Worm (Caenorhabditis elegans) whole organism, young adult: Measurements from ENCODE around the gene R04B5.5.

ENCODE experiments used
- B0035.1 ChIP-seq: sonication (generic microtip); optimal IDR thresholded peaks from 2 replicates; lab custom pipeline; 2016; ENCODE audit warnings: missing genetic modification characterization, mild to moderate bottlenecking, missing compliant biosample characterization, missing genotype, missing genetic modification reagents
- F49E8.2 ChIP-seq: sonication (generic microtip); optimal IDR thresholded peaks from 3 replicates; lab custom pipeline; 2017; ENCODE audit warnings: missing genetic modification characterization, mild to moderate bottlenecking, missing compliant biosample characterization, antibody characterized with exemption, moderate library complexity; ENCODE audit not compliant: insufficient read depth
- F52B5.7 ChIP-seq: sonication (generic microtip); optimal IDR thresholded peaks from 2 replicates; lab custom pipeline; 2016; ENCODE audit warnings: mild to moderate bottlenecking, missing genetic modification characterization, missing compliant biosample characterization
- F55B11.4 ChIP-seq: sonication (generic microtip); optimal IDR thresholded peaks from 2 replicates; lab custom pipeline; 2016; ENCODE audit warnings: missing compliant biosample characterization, missing genetic modification characterization, borderline replicate concordance; ENCODE audit not compliant: insufficient read depth
- Y53G8AR.9 ChIP-seq: fragments of 200-800 bp; sonication (Bioruptor generic); conservative IDR thresholded peaks from 2 replicates; pipeline ENCODE4 v1.3.6; 2022; ENCODE audit warnings: missing genetic modification reagents, missing genetic modification characterization, missing compliant biosample characterization
- Y67H2A.10 ChIP-seq: fragments of 200-800 bp; sonication (Bioruptor generic); conservative IDR thresholded peaks from 2 replicates; pipeline ENCODE4 v1.3.6; 2022; ENCODE audit warnings: missing genetic modification reagents, missing genetic modification characterization, missing compliant biosample characterization
- Y79H2A.3 ChIP-seq: fragments of 200-800 bp; sonication (Bioruptor generic); conservative IDR thresholded peaks from 2 replicates; pipeline ENCODE4 v1.3.6; 2022; ENCODE audit warnings: missing genetic modification reagents, missing genetic modification characterization, missing compliant biosample characterization
- Y95B8A.8 ChIP-seq: fragments of 200-800 bp; sonication (Bioruptor generic); IDR thresholded peaks from 2 replicates; pipeline ENCODE4 v1.3.6; 2022; ENCODE audit warnings: missing genetic modification reagents, missing genetic modification characterization, missing compliant biosample characterization
- ZK185.1 ChIP-seq: sonication (generic microtip); optimal IDR thresholded peaks from 2 replicates; lab custom pipeline; 2016; ENCODE audit warnings: mild to moderate bottlenecking, missing genetic modification characterization, missing compliant biosample characterization; ENCODE audit not compliant: poor library complexity, severe bottlenecking
- aptf-2 ChIP-seq: fragments of 200-800 bp; sonication (Bioruptor generic); conservative IDR thresholded peaks from 2 replicates; pipeline ENCODE4 v1.3.6; 2022; ENCODE audit warnings: missing genetic modification reagents, missing genetic modification characterization, missing compliant biosample characterization
- aptf-3 ChIP-seq: fragments of 200-800 bp; sonication (Bioruptor generic); IDR thresholded peaks from 2 replicates; pipeline ENCODE4 v1.3.6; 2022; ENCODE audit warnings: missing genetic modification characterization, missing compliant biosample characterization
- atf-7 ChIP-seq: sonication (generic microtip); optimal IDR thresholded peaks from 2 replicates; lab custom pipeline; 2017; ENCODE audit warnings: mild to moderate bottlenecking, missing genetic modification characterization, missing compliant biosample characterization
- attf-5 ChIP-seq: fragments of 200-800 bp; sonication (Bioruptor generic); optimal IDR thresholded peaks from 2 replicates; lab custom pipeline; 2018; ENCODE audit warnings: mild to moderate bottlenecking, missing genetic modification characterization, missing compliant biosample characterization
- bed-2 ChIP-seq: fragments of 200-800 bp; sonication (Bioruptor generic); IDR thresholded peaks from 2 replicates; pipeline ENCODE4 v1.3.6; 2022; ENCODE audit warnings: missing genetic modification reagents, missing genetic modification characterization, missing compliant biosample characterization
- cebp-2 ChIP-seq: fragments of 200-800 bp; sonication (Bioruptor generic); IDR thresholded peaks from 2 replicates; pipeline ENCODE4 v1.3.6; 2022; ENCODE audit warnings: missing genetic modification characterization, missing compliant biosample characterization
- ceh-100 ChIP-seq: fragments of 200-800 bp; sonication (Bioruptor generic); IDR thresholded peaks from 2 replicates; pipeline ENCODE4 v1.3.6; 2022; ENCODE audit warnings: missing genetic modification reagents, missing genetic modification characterization, missing compliant biosample characterization
- ceh-27 ChIP-seq: fragments of 200-800 bp; sonication (Bioruptor generic); optimal IDR thresholded peaks from 2 replicates; lab custom pipeline; 2018; ENCODE audit warnings: mild to moderate bottlenecking, missing genetic modification characterization, moderate library complexity, missing compliant biosample characterization
- ceh-79 ChIP-seq: sonication (generic microtip); optimal IDR thresholded peaks from 2 replicates; lab custom pipeline; 2017; ENCODE audit warnings: mild to moderate bottlenecking, missing genetic modification characterization, missing compliant biosample characterization
- chd-7 ChIP-seq: sonication (generic microtip); optimal IDR thresholded peaks from 2 replicates; lab custom pipeline; 2016; ENCODE audit warnings: mild to moderate bottlenecking, missing genetic modification characterization, moderate library complexity, missing compliant biosample characterization
- dox-1 ChIP-seq: fragments of 200-800 bp; sonication (Bioruptor generic); IDR thresholded peaks from 2 replicates; pipeline ENCODE4 v1.3.6; 2022; ENCODE audit warnings: missing genetic modification reagents, missing genetic modification characterization, missing compliant biosample characterization
- dpff-1 ChIP-seq: sonication (generic microtip); optimal IDR thresholded peaks from 2 replicates; lab custom pipeline; 2017; ENCODE audit warnings: mild to moderate bottlenecking, missing genetic modification characterization, missing compliant biosample characterization
- gei-17 ChIP-seq: fragments of 200-800 bp; sonication (Bioruptor generic); optimal IDR thresholded peaks from 2 replicates; lab custom pipeline; 2018; ENCODE audit warnings: mild to moderate bottlenecking, missing genetic modification characterization, missing compliant biosample characterization
- him-1 ChIP-seq: sonication (generic microtip); optimal IDR thresholded peaks from 2 replicates; lab custom pipeline; 2016; ENCODE audit warnings: missing genotype, missing genetic modification reagents, missing genetic modification characterization, missing compliant biosample characterization
- hmg-1.2 ChIP-seq: fragments of 200-800 bp; sonication (Bioruptor generic); IDR thresholded peaks from 2 replicates; pipeline ENCODE4 v1.3.6; 2022; ENCODE audit warnings: missing genetic modification reagents, missing genetic modification characterization, missing compliant biosample characterization
- hmg-20 ChIP-seq: fragments of 200-800 bp; sonication (Bioruptor generic); IDR thresholded peaks from 2 replicates; pipeline ENCODE4 v1.3.6; 2022; ENCODE audit warnings: missing genetic modification reagents, missing genetic modification characterization, missing compliant biosample characterization
- let-526 ChIP-seq: fragments of 200-800 bp; sonication (Bioruptor generic); IDR thresholded peaks from 2 replicates; pipeline ENCODE4 v1.3.6; 2022; ENCODE audit warnings: missing genetic modification reagents, missing genetic modification characterization, missing compliant biosample characterization
- lin-26 ChIP-seq: fragments of 200-800 bp; sonication (Bioruptor generic); IDR thresholded peaks from 2 replicates; pipeline ENCODE4 v1.3.6; 2022; ENCODE audit warnings: missing genetic modification reagents, missing genetic modification characterization, missing compliant biosample characterization
- lir-1 ChIP-seq: fragments of 200-800 bp; sonication (Bioruptor generic); conservative IDR thresholded peaks from 2 replicates; pipeline ENCODE4 v1.3.6; 2022; ENCODE audit warnings: missing genetic modification reagents, missing genetic modification characterization, missing compliant biosample characterization
- lsl-1 ChIP-seq: fragments of 200-800 bp; sonication (Bioruptor generic); optimal IDR thresholded peaks from 2 replicates; lab custom pipeline; 2018; ENCODE audit warnings: mild to moderate bottlenecking, missing genetic modification characterization, moderate library complexity, missing compliant biosample characterization
- lsy-27 ChIP-seq: sonication (generic microtip); optimal IDR thresholded peaks from 2 replicates; lab custom pipeline; 2017; ENCODE audit warnings: missing genetic modification characterization, mild to moderate bottlenecking, missing compliant biosample characterization, antibody characterized with exemption, missing genotype, borderline replicate concordance; ENCODE audit not compliant: insufficient read depth
- madf-6 ChIP-seq: fragments of 200-800 bp; sonication (Bioruptor generic); IDR thresholded peaks from 2 replicates; pipeline ENCODE4 v1.3.6; 2022; ENCODE audit warnings: missing genetic modification reagents, missing genetic modification characterization, missing compliant biosample characterization
- mxl-1 ChIP-seq: sonication (generic microtip); optimal IDR thresholded peaks from 2 replicates; lab custom pipeline; 2016; ENCODE audit warnings: missing genetic modification characterization, missing compliant biosample characterization
- nhr-27 ChIP-seq: fragments of 200-800 bp; sonication (Bioruptor generic); optimal IDR thresholded peaks from 2 replicates; lab custom pipeline; 2018; ENCODE audit warnings: mild to moderate bottlenecking, missing genetic modification characterization, moderate library complexity, missing compliant biosample characterization
- nhr-80 ChIP-seq: sonication (generic microtip); optimal IDR thresholded peaks from 2 replicates; lab custom pipeline; 2016; ENCODE audit warnings: missing genetic modification characterization, missing compliant biosample characterization
- pbrm-1 ChIP-seq: fragments of 200-800 bp; sonication (Bioruptor generic); IDR thresholded peaks from 2 replicates; pipeline ENCODE4 v1.3.6; 2022; ENCODE audit warnings: missing genetic modification reagents, missing genetic modification characterization, missing compliant biosample characterization
- rpc-1 ChIP-seq, 2 experiments: fragments of 150-350 bp in 1 of 2; sonication (generic microtip) in 1 of 2; optimal IDR thresholded peaks; 2 replicates each; lab custom pipeline; 2014 to 2018; ENCODE audit warnings: missing biosample characterization in 1 of 2, missing genetic modification characterization in 1 of 2, missing genetic modification reagents in 1 of 2, missing genotype in 1 of 2
- snpc-1.1 ChIP-seq: sonication (generic microtip); optimal IDR thresholded peaks from 2 replicates; lab custom pipeline; 2017; ENCODE audit warnings: missing genetic modification characterization, mild to moderate bottlenecking, missing compliant biosample characterization, antibody characterized with exemption, moderate library complexity, missing genotype, missing genetic modification reagents; ENCODE audit not compliant: insufficient read depth
- snpc-1.3 ChIP-seq: sonication (generic microtip); optimal IDR thresholded peaks from 2 replicates; lab custom pipeline; 2017; ENCODE audit warnings: missing genetic modification characterization, mild to moderate bottlenecking, missing compliant biosample characterization, antibody characterized with exemption, moderate library complexity, missing genotype, missing genetic modification reagents; ENCODE audit not compliant: insufficient read depth
- somi-1 ChIP-seq: fragments of 200-800 bp; sonication (Bioruptor generic); optimal IDR thresholded peaks from 2 replicates; lab custom pipeline; 2018; ENCODE audit warnings: mild to moderate bottlenecking, missing genetic modification characterization, missing compliant biosample characterization
- tbx-9 ChIP-seq: sonication (generic microtip); optimal IDR thresholded peaks from 2 replicates; lab custom pipeline; 2016; ENCODE audit warnings: borderline replicate concordance, missing genetic modification characterization, inconsistent platforms, missing compliant biosample characterization
- tlf-1 ChIP-seq: fragments of 200-800 bp; sonication (Bioruptor generic); optimal IDR thresholded peaks from 2 replicates; lab custom pipeline; 2018; ENCODE audit warnings: mild to moderate bottlenecking, missing genetic modification characterization, missing compliant biosample characterization
- zim-3 ChIP-seq: sonication (generic microtip); optimal IDR thresholded peaks from 2 replicates; lab custom pipeline; 2017; ENCODE audit warnings: mild to moderate bottlenecking, missing genetic modification characterization, moderate library complexity, missing compliant biosample characterization
- ztf-28 ChIP-seq: fragments of 200-800 bp; sonication (Bioruptor generic); IDR thresholded peaks from 2 replicates; pipeline ENCODE4 v1.3.6; 2022; ENCODE audit warnings: missing genetic modification reagents, missing genetic modification characterization, missing compliant biosample characterization

Gene R04B5.5

DNA sequence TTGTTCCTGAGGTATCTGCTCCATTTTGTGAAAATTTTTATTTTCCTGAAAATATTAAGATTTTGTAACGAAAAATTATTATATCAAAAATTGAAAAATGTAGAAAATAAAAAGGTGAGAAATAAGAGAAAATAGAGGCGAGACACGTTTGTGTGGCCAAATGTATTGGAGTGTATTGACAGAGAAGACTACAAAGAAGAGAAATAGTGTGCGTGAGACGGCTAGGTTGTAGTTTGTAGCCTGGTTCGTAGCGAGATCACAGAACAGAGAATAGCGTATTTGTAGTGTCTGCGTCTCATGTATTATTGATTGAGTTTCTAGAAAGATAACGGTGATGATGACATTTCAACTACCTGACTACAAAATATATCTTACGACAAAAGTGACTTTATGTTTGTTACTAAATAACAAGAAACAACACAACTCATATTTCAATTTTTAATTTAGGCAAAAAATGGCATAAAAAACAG lies 3.2 kb upstream of the R04B5.5 start, which contains the start of gene nhr-12:
Gene nhr-12 (minus strand): TSS at position 51 of the 470 bp plus-strand sequence.
- TF ChIP-seq ZK185.1 (tag; lab: Kevin White, UChicago) (no peak), somi-1 (GFP tag; lab: Kevin White, UChicago) (no peak), ztf-28 (GFP tag; lab: Robert Waterston, UW) (no peak), lsl-1 (GFP tag; lab: Kevin White, UChicago) (no peak), dox-1 (no peak), cebp-2 (GFP tag; lab: Robert Waterston, UW) (no peak), zim-3 (no peak), dpff-1 (tag; lab: Kevin White, UChicago) (no peak), Y79H2A.3 (GFP tag; lab: Robert Waterston, UW) (no peak), aptf-2 (no peak), lin-26 (GFP tag; lab: Robert Waterston, UW) (no peak), nhr-27 (no peak), ceh-100 (no peak), snpc-1.3 (no peak), Y67H2A.10 (GFP tag; lab: Robert Waterston, UW) (no peak), Y95B8A.8 (GFP tag; lab: Robert Waterston, UW) (no peak)
- TF ChIP-seq, all 124 proteins: peak for 0

DNA sequence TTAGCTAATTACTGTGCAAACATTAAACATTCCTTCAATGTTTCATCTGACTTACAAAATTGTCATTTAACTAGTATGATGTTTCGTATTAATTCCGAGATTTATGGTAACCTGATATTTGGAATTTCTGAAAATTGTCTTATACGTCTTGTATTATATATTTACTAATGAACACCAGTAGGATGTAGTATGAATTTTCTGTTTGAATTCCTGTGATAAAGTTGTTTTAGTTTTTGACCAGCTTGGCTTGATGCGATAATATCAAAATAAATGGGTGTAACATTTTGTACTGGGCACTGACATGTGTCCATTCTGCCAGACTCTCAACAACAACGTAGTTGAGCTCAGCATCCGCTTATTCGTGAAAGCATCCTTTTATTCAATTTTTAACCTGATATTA lies 2.4 kb upstream of the R04B5.5 start, which contains the start of gene R04B5.6:
Gene R04B5.6 (plus strand): TSS at position 301 of the 400 bp plus-strand sequence.
- TF ChIP-seq ceh-79 (no peak), madf-6 (GFP tag; lab: Robert Waterston, UW) (no peak), B0035.1 (no peak)

DNA sequence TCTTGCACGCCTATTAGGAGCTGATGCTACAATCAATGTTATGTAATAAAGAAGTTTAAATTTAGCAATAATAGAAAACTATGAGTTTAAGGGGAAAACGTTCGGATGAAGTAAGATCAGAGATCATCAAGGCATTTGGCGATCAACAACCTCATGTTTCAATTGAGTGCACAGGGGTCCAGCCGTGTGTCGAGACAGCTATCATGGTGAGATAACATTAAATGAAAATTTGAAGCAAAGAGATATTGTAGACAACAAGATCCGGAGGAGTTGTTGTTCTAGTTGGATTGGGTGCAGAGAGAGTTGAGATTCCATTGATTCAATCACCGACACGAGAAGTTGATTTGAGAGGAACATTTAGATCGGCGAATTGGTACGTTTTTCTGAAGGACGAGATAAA lies 1.1 kb upstream of the R04B5.5 start:
- TF ChIP-seq hmg-1.2 (GFP tag; lab: Robert Waterston, UW), result no peak
- no peak for TF ChIP-seq F49E8.2 (tag; lab: Kevin White, UChicago)
- no peak for TF ChIP-seq Y79H2A.3 (GFP tag; lab: Robert Waterston, UW)
- no peak for TF ChIP-seq aptf-2
- no peak for TF ChIP-seq let-526 (GFP tag; lab: Robert Waterston, UW)
- TF ChIP-seq snpc-1.1 (tag; lab: Kevin White, UChicago), result no peak
- TF ChIP-seq tbx-9, result no peak
- no peak for TF ChIP-seq Y67H2A.10 (GFP tag; lab: Robert Waterston, UW)
- no peak for TF ChIP-seq F52B5.7 (tag; lab: Kevin White, UChicago)
- no peak for TF ChIP-seq ceh-79
- no peak for TF ChIP-seq lir-1
- TF ChIP-seq tlf-1 (GFP tag; lab: Kevin White, UChicago), result no peak
- no peak for TF ChIP-seq bed-2
- TF ChIP-seq hmg-20, result no peak

DNA sequence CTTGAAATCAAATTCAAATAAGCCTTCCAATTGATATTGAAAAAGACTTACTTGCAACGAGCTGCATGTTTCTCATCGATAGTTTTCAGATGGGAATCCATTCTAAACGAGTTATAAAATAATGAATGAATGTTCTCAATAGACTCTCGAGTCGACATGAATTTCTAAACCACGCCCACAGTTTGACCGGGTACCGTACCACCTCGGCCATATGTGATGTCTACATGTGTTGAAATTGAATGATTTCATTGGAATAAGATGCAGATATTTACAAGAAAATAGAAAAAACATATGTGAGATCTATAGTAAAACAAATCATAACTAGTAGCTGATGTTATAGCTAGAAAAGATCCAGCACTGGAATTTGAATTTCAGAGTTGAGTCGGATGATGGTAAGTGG lies 3.2 kb downstream of the R04B5.5 start, which contains the start of gene R04B5.7:
Gene R04B5.7 (minus strand): TSS at position 101 of the 400 bp plus-strand sequence.
- TF ChIP-seq pbrm-1 (GFP tag; lab: Robert Waterston, UW) (no peak), gei-17 (GFP tag; lab: Kevin White, UChicago) (no peak), aptf-3 (GFP tag; lab: Robert Waterston, UW) (no peak), attf-5 (GFP tag; lab: Kevin White, UChicago) (no peak), dpff-1 (tag; lab: Kevin White, UChicago) (no peak), nhr-27 (no peak), F55B11.4 (tag; lab: Kevin White, UChicago) (no peak), lin-26 (GFP tag; lab: Robert Waterston, UW) (no peak), lsy-27 (no peak), chd-7 (tag; lab: Kevin White, UChicago) (no peak), ceh-27 (GFP tag; lab: Kevin White, UChicago) (no peak), Y53G8AR.9 (GFP tag; lab: Robert Waterston, UW) (no peak), mxl-1 (tag; lab: Kevin White, UChicago) (no peak), nhr-80 (tag; lab: Kevin White, UChicago) (no peak), atf-7 (no peak), rpc-1 (optimal IDR thresholded peaks at IDR 0.05; lab: Kevin White, UChicago) (no peak), rpc-1 (tag; optimal IDR thresholded peaks at IDR 0.05; lab: Kevin White, UChicago) (no peak), him-1 (no peak), tbx-9 (no peak)
